Worm (Caenorhabditis elegans) whole organism, young adult: ENCODE results near the gene pef-1.
A peak's percentile ranks its signal among the peaks of the same experiment; 100 is the strongest.

Source experiments
- B0336.3 ChIP-seq: fragments of 200-800 bp; sonication (Bioruptor generic); IDR thresholded peaks from 2 replicates; pipeline ENCODE4 v1.3.6; 2022; ENCODE audit warnings: missing genetic modification characterization, missing compliant biosample characterization
- F10E7.11 ChIP-seq: sonication (generic microtip); optimal IDR thresholded peaks from 2 replicates; lab custom pipeline; 2017; ENCODE audit warnings: mild to moderate bottlenecking, missing genetic modification characterization, moderate library complexity, missing compliant biosample characterization
- F23B12.7 ChIP-seq: sonication (generic microtip); optimal IDR thresholded peaks from 2 replicates; lab custom pipeline; 2017; ENCODE audit warnings: missing genetic modification characterization, mild to moderate bottlenecking, missing compliant biosample characterization, antibody characterized with exemption, moderate library complexity; ENCODE audit not compliant: insufficient read depth
- Y53G8AR.9 ChIP-seq: fragments of 200-800 bp; sonication (Bioruptor generic); conservative IDR thresholded peaks from 2 replicates; pipeline ENCODE4 v1.3.6; 2022; ENCODE audit warnings: missing genetic modification reagents, missing genetic modification characterization, missing compliant biosample characterization
- Y79H2A.3 ChIP-seq: fragments of 200-800 bp; sonication (Bioruptor generic); conservative IDR thresholded peaks from 2 replicates; pipeline ENCODE4 v1.3.6; 2022; ENCODE audit warnings: missing genetic modification reagents, missing genetic modification characterization, missing compliant biosample characterization
- atf-7 ChIP-seq: sonication (generic microtip); optimal IDR thresholded peaks from 2 replicates; lab custom pipeline; 2017; ENCODE audit warnings: mild to moderate bottlenecking, missing genetic modification characterization, missing compliant biosample characterization
- attf-3 ChIP-seq: fragments of 200-800 bp; sonication (Bioruptor generic); conservative IDR thresholded peaks from 2 replicates; pipeline ENCODE4 v1.3.6; 2022; ENCODE audit warnings: missing genetic modification reagents, missing genetic modification characterization, missing compliant biosample characterization
- bed-1 ChIP-seq: fragments of 200-800 bp; sonication (Bioruptor generic); IDR thresholded peaks from 2 replicates; pipeline ENCODE4 v1.3.6; 2022; ENCODE audit warnings: missing genetic modification reagents, missing genetic modification characterization, missing compliant biosample characterization
- ccch-3 ChIP-seq: fragments of 200-800 bp; sonication (Bioruptor generic); optimal IDR thresholded peaks from 2 replicates; lab custom pipeline; 2018; ENCODE audit warnings: mild to moderate bottlenecking, missing genetic modification characterization, missing compliant biosample characterization
- ceh-100 ChIP-seq: fragments of 200-800 bp; sonication (Bioruptor generic); IDR thresholded peaks from 2 replicates; pipeline ENCODE4 v1.3.6; 2022; ENCODE audit warnings: missing genetic modification reagents, missing genetic modification characterization, missing compliant biosample characterization
- ceh-91 ChIP-seq: fragments of 200-800 bp; sonication (Bioruptor generic); IDR thresholded peaks from 2 replicates; pipeline ENCODE4 v1.3.6; 2022; ENCODE audit warnings: missing genetic modification reagents, missing genetic modification characterization, missing compliant biosample characterization
- chd-7 ChIP-seq: sonication (generic microtip); optimal IDR thresholded peaks from 2 replicates; lab custom pipeline; 2016; ENCODE audit warnings: mild to moderate bottlenecking, missing genetic modification characterization, moderate library complexity, missing compliant biosample characterization
- dox-1 ChIP-seq: fragments of 200-800 bp; sonication (Bioruptor generic); IDR thresholded peaks from 2 replicates; pipeline ENCODE4 v1.3.6; 2022; ENCODE audit warnings: missing genetic modification reagents, missing genetic modification characterization, missing compliant biosample characterization
- egl-44 ChIP-seq: fragments of 200-800 bp; sonication (Bioruptor generic); IDR thresholded peaks from 2 replicates; pipeline ENCODE4 v1.3.6; 2022; ENCODE audit warnings: missing genetic modification reagents, missing genetic modification characterization, missing compliant biosample characterization
- ekl-4 ChIP-seq: fragments of 200-800 bp; sonication (Bioruptor generic); IDR thresholded peaks from 2 replicates; pipeline ENCODE4 v1.3.6; 2022; ENCODE audit warnings: missing genetic modification reagents, missing genetic modification characterization, missing compliant biosample characterization
- him-1 ChIP-seq: sonication (generic microtip); optimal IDR thresholded peaks from 2 replicates; lab custom pipeline; 2016; ENCODE audit warnings: missing genotype, missing genetic modification reagents, missing genetic modification characterization, missing compliant biosample characterization
- hmg-1.2 ChIP-seq: fragments of 200-800 bp; sonication (Bioruptor generic); IDR thresholded peaks from 2 replicates; pipeline ENCODE4 v1.3.6; 2022; ENCODE audit warnings: missing genetic modification reagents, missing genetic modification characterization, missing compliant biosample characterization
- hsf-1 ChIP-seq: fragments of 200-800 bp; sonication (Bioruptor generic); IDR thresholded peaks from 2 replicates; pipeline ENCODE4 v1.3.6; 2022; ENCODE audit warnings: missing genetic modification reagents, missing genetic modification characterization, missing compliant biosample characterization
- lag-1 ChIP-seq: fragments of 200-800 bp; sonication (Bioruptor generic); IDR thresholded peaks from 2 replicates; pipeline ENCODE4 v1.3.6; 2022; ENCODE audit warnings: missing genetic modification reagents, missing genetic modification characterization, missing compliant biosample characterization
- lsy-27 ChIP-seq: sonication (generic microtip); optimal IDR thresholded peaks from 2 replicates; lab custom pipeline; 2017; ENCODE audit warnings: missing genetic modification characterization, mild to moderate bottlenecking, missing compliant biosample characterization, antibody characterized with exemption, missing genotype, borderline replicate concordance; ENCODE audit not compliant: insufficient read depth
- madf-3 ChIP-seq: fragments of 200-800 bp; sonication (Bioruptor generic); IDR thresholded peaks from 2 replicates; pipeline ENCODE4 v1.3.6; 2022; ENCODE audit warnings: missing genetic modification reagents, missing genetic modification characterization, missing compliant biosample characterization
- madf-6 ChIP-seq: fragments of 200-800 bp; sonication (Bioruptor generic); IDR thresholded peaks from 2 replicates; pipeline ENCODE4 v1.3.6; 2022; ENCODE audit warnings: missing genetic modification reagents, missing genetic modification characterization, missing compliant biosample characterization
- mcd-1 ChIP-seq: fragments of 200-800 bp; sonication (Bioruptor generic); IDR thresholded peaks from 2 replicates; pipeline ENCODE4 v1.3.6; 2022; ENCODE audit warnings: missing genetic modification reagents, missing genetic modification characterization, missing compliant biosample characterization
- nfya-1 ChIP-seq: sonication (generic microtip); optimal IDR thresholded peaks from 2 replicates; lab custom pipeline; 2017; ENCODE audit warnings: antibody characterized with exemption, missing compliant biosample characterization, missing genetic modification characterization, borderline replicate concordance; ENCODE audit not compliant: insufficient read depth
- nhr-120 ChIP-seq: fragments of 200-800 bp; sonication (Bioruptor generic); IDR thresholded peaks from 2 replicates; pipeline ENCODE4 v1.3.6; 2022; ENCODE audit warnings: missing genetic modification characterization, missing compliant biosample characterization
- nhr-90 ChIP-seq: sonication (generic microtip); optimal IDR thresholded peaks from 2 replicates; lab custom pipeline; 2016; ENCODE audit warnings: missing genotype, mild to moderate bottlenecking, missing genetic modification characterization, missing compliant biosample characterization
- pbrm-1 ChIP-seq: fragments of 200-800 bp; sonication (Bioruptor generic); IDR thresholded peaks from 2 replicates; pipeline ENCODE4 v1.3.6; 2022; ENCODE audit warnings: missing genetic modification reagents, missing genetic modification characterization, missing compliant biosample characterization
- unc-62 ChIP-seq: fragments of 150-350 bp; optimal IDR thresholded peaks from 2 replicates; lab custom pipeline; 2014; ENCODE audit warnings: missing biosample characterization, missing genetic modification reagents, missing genetic modification characterization
- ztf-26 ChIP-seq: sonication (generic microtip); optimal IDR thresholded peaks from 2 replicates; lab custom pipeline; 2017; ENCODE audit warnings: missing genetic modification characterization, missing compliant biosample characterization
- ztf-28 ChIP-seq: fragments of 200-800 bp; sonication (Bioruptor generic); IDR thresholded peaks from 2 replicates; pipeline ENCODE4 v1.3.6; 2022; ENCODE audit warnings: missing genetic modification reagents, missing genetic modification characterization, missing compliant biosample characterization

The pef-1 gene

DNA sequence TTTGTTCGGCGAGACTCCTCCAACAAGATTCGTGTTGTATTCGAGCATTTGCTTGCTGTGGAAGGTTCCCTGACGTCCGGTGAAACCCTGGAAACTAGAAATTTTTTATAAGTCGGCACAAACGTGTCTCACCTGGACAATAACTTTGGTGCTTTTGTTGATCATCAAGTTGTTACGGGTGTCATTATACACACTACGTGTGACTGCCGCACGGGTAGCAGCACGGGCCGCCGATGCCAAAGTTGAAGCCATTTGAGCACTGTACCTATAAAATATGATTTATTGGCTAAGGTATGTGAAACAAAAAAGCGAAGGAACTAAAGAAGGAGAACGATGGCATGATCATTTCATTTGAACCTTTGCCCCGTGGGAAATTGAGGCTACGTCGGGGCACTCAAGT lies 25.0 kb downstream of the pef-1 start, which contains the start of gene sucl-2:
Gene sucl-2, minus strand, starts transcription at position 265 of the 400 bp plus-strand sequence.
- TF ChIP-seq madf-3 (GFP tag; lab: Robert Waterston, UW) (peak; percentile 68; the same call in 1 of the 2 replicates), ceh-100 (0 out of 2 replicates have a peak, but pooled peaks have one; percentile 9), Y53G8AR.9 (GFP tag; lab: Robert Waterston, UW) (no peak), ekl-4 (GFP tag; lab: Robert Waterston, UW) (peak; percentile 33; the same call in 1 of the 2 replicates), attf-3 (GFP tag; lab: Robert Waterston, UW) (no peak), hmg-1.2 (GFP tag; lab: Robert Waterston, UW) (0 out of 2 replicates have a peak, but pooled peaks have one; percentile 8)

DNA sequence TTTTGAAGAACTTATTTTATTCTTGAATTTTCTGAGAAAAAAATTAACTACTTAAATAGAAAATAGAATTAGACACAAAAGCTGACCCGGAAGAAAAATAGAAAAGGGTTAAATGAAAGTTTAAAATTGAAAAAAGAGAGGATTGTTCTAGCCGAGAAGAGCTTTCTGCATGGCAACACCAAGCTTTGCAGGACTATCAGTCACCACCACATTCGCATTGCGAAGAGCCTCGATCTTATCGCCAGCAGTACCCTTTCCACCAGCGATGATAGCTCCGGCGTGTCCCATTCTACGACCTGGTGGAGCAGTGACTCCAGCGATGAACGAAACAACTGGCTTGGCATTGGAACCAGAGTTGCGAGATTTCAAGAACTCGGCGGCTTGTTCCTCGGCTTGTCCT lies 26.0 kb downstream of the pef-1 start:
- TF ChIP-seq egl-44 (GFP tag; lab: Robert Waterston, UW) (no peak), ccch-3 (GFP tag; lab: Kevin White, UChicago) (no peak), Y79H2A.3 (GFP tag; lab: Robert Waterston, UW) (0 out of 2 replicates have a peak, but pooled peaks have one; percentile 49), pbrm-1 (GFP tag; lab: Robert Waterston, UW) (no peak), dox-1 (0 out of 2 replicates have a peak, but pooled peaks have one; percentile 27), ekl-4 (GFP tag; lab: Robert Waterston, UW) (peak; percentile 57; the same call in 1 of the 2 replicates), ztf-26 (tag; lab: Kevin White, UChicago) (no peak), bed-1 (GFP tag; lab: Robert Waterston, UW) (no peak), him-1 (peak; percentile 39), F23B12.7 (tag; lab: Kevin White, UChicago) (no peak), chd-7 (tag; lab: Kevin White, UChicago) (no peak), ztf-28 (GFP tag; lab: Robert Waterston, UW) (0 out of 2 replicates have a peak, but pooled peaks have one; percentile 57), madf-6 (GFP tag; lab: Robert Waterston, UW) (peak; percentile 30; the same call in 1 of the 2 replicates), nhr-120 (no peak), hsf-1 (GFP tag; lab: Robert Waterston, UW) (peak; percentile 45; the same call in 1 of the 2 replicates), Y53G8AR.9 (GFP tag; lab: Robert Waterston, UW) (0 out of 2 replicates have a peak, but pooled peaks have one; percentile 62), ceh-91 (0 out of 2 replicates have a peak, but pooled peaks have one; percentile 9), B0336.3 (GFP tag; lab: Robert Waterston, UW) (peak; percentile 46; the same call in 1 of the 2 replicates), unc-62 (GFP tag; lab: Kevin White, UChicago) (no peak), atf-7 (tag; lab: Kevin White, UChicago) (no peak), ceh-100 (peak; percentile 44; the same call in 1 of the 2 replicates), mcd-1 (0 out of 2 replicates have a peak, but pooled peaks have one; percentile 36), nfya-1 (tag; lab: Kevin White, UChicago) (no peak), F10E7.11 (tag; lab: Kevin White, UChicago) (peak; percentile 20)

DNA sequence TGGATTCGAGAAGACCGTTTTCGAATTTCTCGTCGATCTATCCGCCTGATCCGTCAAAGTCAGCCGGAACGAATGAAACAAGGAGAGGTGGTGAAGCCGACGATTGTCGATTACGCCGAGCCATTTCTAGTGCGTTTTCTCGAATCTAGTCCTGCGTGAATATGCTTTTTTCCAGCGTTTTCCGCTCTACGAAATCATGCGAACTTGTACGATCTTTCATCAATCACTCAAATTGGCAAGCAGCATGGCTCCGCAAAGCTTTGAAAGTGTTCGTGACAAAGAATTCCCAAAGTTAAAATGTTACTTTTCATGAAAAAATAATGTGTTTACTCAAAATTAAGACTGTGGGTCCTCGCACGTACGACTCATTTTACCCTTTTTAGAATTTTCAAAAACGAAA lies 29.2 kb downstream of the pef-1 start:
- TF ChIP-seq nhr-90 (tag; lab: Kevin White, UChicago) (no peak), lag-1 (GFP tag; lab: Robert Waterston, UW) (0 out of 2 replicates have a peak, but pooled peaks have one; percentile 40)

DNA sequence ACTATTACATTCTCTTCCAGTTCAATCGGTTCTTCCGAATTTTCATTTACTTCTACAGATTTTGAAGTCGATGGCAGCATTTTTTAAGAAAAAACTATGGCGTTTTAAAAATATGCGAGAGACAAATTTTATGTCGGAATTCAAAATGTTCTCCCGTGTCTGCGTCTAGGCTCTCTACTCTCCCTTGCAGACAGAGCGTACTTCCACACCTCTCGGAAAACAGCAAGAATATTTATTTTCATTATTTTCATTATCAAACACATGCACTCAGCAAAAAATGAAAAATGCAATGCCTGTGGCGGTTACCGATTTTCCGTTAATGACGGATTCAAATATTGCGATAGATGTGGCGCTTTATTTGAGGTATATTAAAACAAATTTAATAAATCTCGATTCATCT lies 30.6 kb downstream of the pef-1 start, which contains the start of the genes ztf-18 and F23H11.2:
Gene ztf-18, minus strand, starts transcription at position 188 of the 400 bp plus-strand sequence.
Gene F23H11.2, plus strand, starts transcription at position 223 of the 400 bp plus-strand sequence.
- TF ChIP-seq unc-62 (GFP tag; lab: Kevin White, UChicago) (no peak), lsy-27 (tag; lab: Kevin White, UChicago) (no peak), mcd-1 (no peak)
